Fruit fly (Drosophila melanogaster): Measurements from ENCODE around the gene CG4281.

- no peak for TF ChIP-seq h (GFP tag; optimal IDR thresholded peaks at IDR 0.05)
- no peak for TF ChIP-seq br (GFP tag; optimal IDR thresholded peaks at IDR 0.05)
Measured at dm6 chrX:2107782-2108409, 43.0 kb upstream of the CG4281 start.
